Worm (Caenorhabditis elegans) whole organism, late embryonic: Measurements from ENCODE around the gene unc-103.

Experiments used
- ceh-22 ChIP-seq: sonication (generic microtip); optimal IDR thresholded peaks from 2 replicates; lab custom pipeline; 2017; ENCODE audit warnings: missing biosample characterization, missing genetic modification characterization
- nhr-11 ChIP-seq: fragments of 150-350 bp; optimal IDR thresholded peaks from 2 replicates; lab custom pipeline; 2014; ENCODE audit warnings: missing biosample characterization, missing genetic modification characterization

ce11 chrIII:4107929-4108520, 7.2 kb upstream of the unc-103 start:
- TF ChIP-seq nhr-11 (tag; lab: Kevin White, UChicago) (no peak), ceh-22 (no peak)
